Fruit fly (Drosophila melanogaster) whole organism, embryonic: Measurements from ENCODE around the gene Mst77F.
A peak's percentile ranks its signal among the peaks of the same experiment; 100 is the strongest.

Experiments
- Abd-B ChIP-seq: fragments of 200-800 bp; sonication (Bioruptor generic); optimal IDR thresholded peaks from 2 replicates; lab custom pipeline; 2018; ENCODE audit warnings: missing biosample characterization, mild to moderate bottlenecking, missing genetic modification characterization, moderate library complexity
- Blimp-1 ChIP-seq: fragments of 200-800 bp; sonication (Bioruptor generic); optimal IDR thresholded peaks from 3 replicates; lab custom pipeline; 2018; ENCODE audit warnings: missing biosample characterization, missing genetic modification characterization, mild to moderate bottlenecking, moderate library complexity, missing genetic modification reagents
- CG11093 ChIP-seq: fragments of 200-800 bp; sonication (Bioruptor generic); IDR thresholded peaks from 3 replicates; pipeline ENCODE4 v1.3.6; 2022; ENCODE audit warnings: missing biosample characterization, missing genetic modification characterization
- CG11456 ChIP-seq: fragments of 200-800 bp; sonication (Bioruptor generic); IDR thresholded peaks from 3 replicates; pipeline ENCODE4 v1.3.6; 2022; ENCODE audit warnings: missing biosample characterization, missing genetic modification characterization
- CG12942 ChIP-seq: fragments of 200-800 bp; sonication (Bioruptor generic); optimal IDR thresholded peaks from 3 replicates; lab custom pipeline; 2016; ENCODE audit warnings: missing biosample characterization, missing genetic modification characterization
- CG13894 ChIP-seq: fragments of 200-800 bp; sonication (Bioruptor generic); optimal IDR thresholded peaks from 3 replicates; lab custom pipeline; 2018; ENCODE audit warnings: missing biosample characterization, mild to moderate bottlenecking, missing genetic modification characterization, moderate library complexity
- CG14965 ChIP-seq: fragments of 200-800 bp; sonication (Bioruptor generic); optimal IDR thresholded peaks from 2 replicates; lab custom pipeline; 2016; ENCODE audit warnings: missing biosample characterization, missing genetic modification characterization, borderline replicate concordance
- CG15269 ChIP-seq: fragments of 200-800 bp; sonication (Bioruptor generic); optimal IDR thresholded peaks from 2 replicates; lab custom pipeline; 2018; ENCODE audit warnings: missing biosample characterization, mild to moderate bottlenecking, missing genetic modification characterization, moderate library complexity
- CG1529 ChIP-seq: fragments of 200-800 bp; sonication (Bioruptor generic); optimal IDR thresholded peaks from 3 replicates; lab custom pipeline; 2018; ENCODE audit warnings: missing biosample characterization, missing genetic modification characterization
- CG18262 ChIP-seq: fragments of 200-800 bp; optimal IDR thresholded peaks from 3 replicates; lab custom pipeline; 2019; ENCODE audit warnings: missing biosample characterization, mild to moderate bottlenecking, missing genetic modification characterization, moderate library complexity
- CG31441 ChIP-seq: fragments of 200-800 bp; sonication (Bioruptor generic); IDR thresholded peaks from 2 replicates; pipeline ENCODE4 v1.3.6; 2022; ENCODE audit warnings: missing biosample characterization, missing genetic modification characterization
- CG32772 ChIP-seq: fragments of 200-800 bp; sonication (Bioruptor generic); IDR thresholded peaks from 2 replicates; pipeline ENCODE4 v1.3.6; 2022; ENCODE audit warnings: missing biosample characterization, missing genetic modification characterization
- CG34224 ChIP-seq: fragments of 200-800 bp; sonication (Bioruptor generic); IDR thresholded peaks from 3 replicates; pipeline ENCODE4 v1.3.6; 2022; ENCODE audit warnings: missing biosample characterization, missing genetic modification characterization; ENCODE audit not compliant: partially characterized antibody
- CG5953 ChIP-seq: fragments of 200-800 bp; sonication (Bioruptor generic); IDR thresholded peaks from 2 replicates; pipeline ENCODE4 v1.3.6; 2022; ENCODE audit warnings: missing biosample characterization, missing genetic modification characterization
- CG8089 ChIP-seq: fragments of 200-800 bp; sonication (Bioruptor generic); optimal IDR thresholded peaks from 3 replicates; lab custom pipeline; 2016; ENCODE audit warnings: missing biosample characterization, missing genetic modification characterization
- CG8388 ChIP-seq: fragments of 200-800 bp; sonication (Bioruptor generic); optimal IDR thresholded peaks from 2 replicates; lab custom pipeline; 2019; ENCODE audit warnings: missing biosample characterization, mild to moderate bottlenecking, missing genetic modification characterization, moderate library complexity
- Chrac-16 ChIP-seq: fragments of 200-800 bp; sonication (Bioruptor generic); optimal IDR thresholded peaks from 3 replicates; lab custom pipeline; 2016; ENCODE audit warnings: missing biosample characterization, missing genetic modification characterization
- CrebB ChIP-seq: fragments of 200-800 bp; sonication (Bioruptor generic); optimal IDR thresholded peaks from 3 replicates; lab custom pipeline; 2018; ENCODE audit warnings: missing biosample characterization, mild to moderate bottlenecking, missing genetic modification characterization
- Dbx ChIP-seq: fragments of 200-800 bp; sonication (Bioruptor generic); IDR thresholded peaks from 3 replicates; pipeline ENCODE4 v1.3.6; 2022; ENCODE audit warnings: missing biosample characterization, missing genetic modification characterization
- Dip2 ChIP-seq: fragments of 200-800 bp; sonication (Bioruptor generic); IDR thresholded peaks from 2 replicates; pipeline ENCODE4 v1.3.6; 2022; ENCODE audit warnings: missing biosample characterization, missing genetic modification characterization
- Dll ChIP-seq: fragments of 200-800 bp; sonication (Bioruptor generic); IDR thresholded peaks from 4 replicates; pipeline ENCODE4 v1.3.6; 2022; ENCODE audit warnings: missing biosample characterization, missing genetic modification characterization; ENCODE audit not compliant: partially characterized antibody
- Dp ChIP-seq: fragments of 200-800 bp; sonication (Bioruptor generic); optimal IDR thresholded peaks from 2 replicates; lab custom pipeline; 2018; ENCODE audit warnings: missing biosample characterization, mild to moderate bottlenecking, missing genetic modification characterization, moderate library complexity
- Ets97D ChIP-seq: fragments of 200-800 bp; sonication (Bioruptor generic); optimal IDR thresholded peaks from 3 replicates; lab custom pipeline; 2016; ENCODE audit warnings: missing biosample characterization, missing genetic modification characterization
- Fer2 ChIP-seq: fragments of 200-800 bp; sonication (Bioruptor generic); optimal IDR thresholded peaks from 2 replicates; lab custom pipeline; 2018; ENCODE audit warnings: missing biosample characterization, mild to moderate bottlenecking, missing genetic modification characterization, moderate library complexity
- HHEX ChIP-seq: fragments of 200-800 bp; sonication (Bioruptor generic); optimal IDR thresholded peaks from 3 replicates; lab custom pipeline; 2017; ENCODE audit warnings: missing biosample characterization, mild to moderate bottlenecking, missing genetic modification characterization, missing genetic modification reagents
- HmgD ChIP-seq: fragments of 200-800 bp; sonication (Bioruptor generic); optimal IDR thresholded peaks from 3 replicates; lab custom pipeline; 2016; ENCODE audit warnings: missing biosample characterization, missing genetic modification characterization
- Hmx ChIP-seq: fragments of 200-800 bp; sonication (Bioruptor generic); optimal IDR thresholded peaks from 2 replicates; lab custom pipeline; 2016; ENCODE audit warnings: missing biosample characterization, missing genetic modification characterization
- Stat92E ChIP-seq, 3 experiments: fragments of >200 bp in 2 of 3; fragments of 200-800 bp in 1 of 3; sonication (Bioruptor generic) in 1 of 3; optimal IDR thresholded peaks; 2 replicates each; lab custom pipeline; 2017 to 2019; ENCODE audit warnings: missing biosample characterization in 3 of 3, missing genetic modification characterization in 3 of 3, mild to moderate bottlenecking in 1 of 3, moderate library complexity in 1 of 3
- Xrp1 ChIP-seq: fragments of 200-800 bp; sonication (Bioruptor generic); IDR thresholded peaks from 2 replicates; pipeline ENCODE4 v1.3.6; 2022; ENCODE audit warnings: missing biosample characterization, missing genetic modification characterization
- ab ChIP-seq: fragments of 200-800 bp; sonication (Bioruptor generic); optimal IDR thresholded peaks from 2 replicates; lab custom pipeline; 2016; ENCODE audit warnings: missing biosample characterization, missing genetic modification characterization
- abd-A ChIP-seq: fragments of 200-800 bp; sonication (Bioruptor generic); optimal IDR thresholded peaks from 3 replicates; lab custom pipeline; 2019; ENCODE audit warnings: missing biosample characterization, mild to moderate bottlenecking, missing genetic modification characterization, moderate library complexity
- ap ChIP-seq: fragments of 200-800 bp; sonication (Bioruptor generic); IDR thresholded peaks from 2 replicates; pipeline ENCODE4 v1.3.6; 2022; ENCODE audit warnings: missing biosample characterization, missing genetic modification characterization
- ash1 ChIP-seq: fragments of 200-800 bp; sonication (Bioruptor generic); optimal IDR thresholded peaks from 2 replicates; lab custom pipeline; 2018; ENCODE audit warnings: missing biosample characterization, mild to moderate bottlenecking, missing genetic modification characterization
- dysf ChIP-seq: fragments of 200-800 bp; sonication (Bioruptor generic); IDR thresholded peaks from 3 replicates; pipeline ENCODE4 v1.3.6; 2022; ENCODE audit warnings: missing biosample characterization, missing genetic modification characterization
- esg ChIP-seq: fragments of 200-800 bp; sonication (Bioruptor generic); conservative IDR thresholded peaks from 2 replicates; pipeline ENCODE4 v1.3.6; 2022; ENCODE audit warnings: missing biosample characterization, missing genetic modification characterization
- exex ChIP-seq: fragments of 200-800 bp; sonication (Bioruptor generic); optimal IDR thresholded peaks from 4 replicates; lab custom pipeline; 2018; ENCODE audit warnings: missing biosample characterization, mild to moderate bottlenecking, missing genetic modification characterization, moderate library complexity
- fu2 ChIP-seq: fragments of 200-800 bp; sonication (Bioruptor generic); optimal IDR thresholded peaks from 2 replicates; lab custom pipeline; 2016; ENCODE audit warnings: missing biosample characterization, missing genetic modification characterization
- inv ChIP-seq: fragments of 200-800 bp; sonication (Bioruptor generic); IDR thresholded peaks from 2 replicates; pipeline ENCODE4 v1.3.6; 2022; ENCODE audit warnings: missing biosample characterization, missing genetic modification characterization; ENCODE audit not compliant: partially characterized antibody
- jing ChIP-seq: fragments of 200-800 bp; sonication (Bioruptor generic); optimal IDR thresholded peaks from 2 replicates; lab custom pipeline; 2018; ENCODE audit warnings: missing biosample characterization, mild to moderate bottlenecking, missing genetic modification characterization
- kah ChIP-seq: fragments of 200-800 bp; sonication (Bioruptor generic); optimal IDR thresholded peaks from 2 replicates; lab custom pipeline; 2018; ENCODE audit warnings: missing biosample characterization, mild to moderate bottlenecking, missing genetic modification characterization
- nerfin-2 ChIP-seq: fragments of 200-800 bp; sonication (Bioruptor generic); IDR thresholded peaks from 2 replicates; pipeline ENCODE4 v1.3.6; 2022; ENCODE audit warnings: missing biosample characterization, missing genetic modification characterization; ENCODE audit not compliant: partially characterized antibody
- nom ChIP-seq: fragments of 200-800 bp; sonication (Bioruptor generic); optimal IDR thresholded peaks from 2 replicates; lab custom pipeline; 2017; ENCODE audit warnings: missing biosample characterization, missing genetic modification characterization, mild to moderate bottlenecking, moderate library complexity, missing genetic modification reagents
- pan ChIP-seq, 4 experiments: fragments of >200 bp in 3 of 4; fragments of 200-800 bp in 1 of 4; sonication (Bioruptor generic) in 1 of 4; optimal IDR thresholded peaks in 3 of 4; IDR thresholded peaks in 1 of 4; 2 replicates each; pipeline versions ENCODE4 v1.3.6 to Lab custom; 2017 to 2022; ENCODE audit warnings: missing biosample characterization in 2 of 4, missing genetic modification characterization in 2 of 4, mixed read lengths in 1 of 4
- row ChIP-seq: fragments of 200-800 bp; sonication (Bioruptor generic); IDR thresholded peaks from 3 replicates; pipeline ENCODE4 v1.3.6; 2022; ENCODE audit warnings: missing biosample characterization, missing genetic modification characterization
- salm ChIP-seq: fragments of 200-800 bp; sonication (Bioruptor generic); optimal IDR thresholded peaks from 2 replicates; lab custom pipeline; 2018; ENCODE audit warnings: missing biosample characterization, mild to moderate bottlenecking, missing genetic modification characterization
- sens ChIP-seq: fragments of 200-800 bp; sonication (Bioruptor generic); peaks from one replicate; lab custom pipeline; 2016; ENCODE audit warnings: missing biosample characterization, missing genetic modification characterization
- twi ChIP-seq: fragments of 200-800 bp; optimal IDR thresholded peaks from 2 replicates; lab custom pipeline; 2019; ENCODE audit warnings: missing biosample characterization, mild to moderate bottlenecking, missing genetic modification characterization, moderate library complexity
- unpg ChIP-seq: fragments of 200-800 bp; sonication (Bioruptor generic); optimal IDR thresholded peaks from 3 replicates; lab custom pipeline; 2018; ENCODE audit warnings: missing biosample characterization, mild to moderate bottlenecking, missing genetic modification characterization, moderate library complexity
- yki ChIP-seq: fragments of >200 bp; optimal IDR thresholded peaks from 3 replicates; lab custom pipeline; 2018

Gene Mst77F

dm6 chr3L:20841465-20842109 lies 23.8 kb upstream of the Mst77F start, which contains the start of the genes CSN3 and CG11456 (continued):
- TF ChIP-seq abd-A (no peak), pan (optimal IDR thresholded peaks at IDR 0.05; lab: Kevin White, UChicago) (no peak), pan (GFP tag; optimal IDR thresholded peaks at IDR 0.05 in 1 of 2, IDR thresholded peaks at IDR 0.05 in 1 of 2) (peak in 1 of 2 experiments; percentile 59), Xrp1 (GFP tag; lab: Robert Waterston, UW) (peak; percentile 52), Dll (peak; percentile 68; the same call in 3 of the 4 replicates), CG18262 (tag; lab: Kevin White, UChicago) (no peak), Fer2 (tag; lab: Kevin White, UChicago) (no peak), CG12942 (GFP tag; lab: Kevin White, UChicago) (peak; percentile 15), esg (no peak), CG5953 (GFP tag; lab: Robert Waterston, UW) (no peak), Dip2 (GFP tag; lab: Robert Waterston, UW) (peak; percentile 80), Hmx (no peak), HHEX (no peak), CG34224 (GFP tag; lab: Robert Waterston, UW) (peak; percentile 58), Ets97D (GFP tag; lab: Kevin White, UChicago) (peak; percentile 72), dysf (GFP tag; lab: Robert Waterston, UW) (no peak; the same call in 2 of the 3 replicates), HmgD (GFP tag; lab: Kevin White, UChicago) (peak; percentile 17), CG11456 (peak; percentile 86), kah (no peak), CG31441 (GFP tag; lab: Robert Waterston, UW) (no peak), Blimp-1 (no peak), row (GFP tag; lab: Robert Waterston, UW) (peak; percentile 49), ab (GFP tag; lab: Kevin White, UChicago) (no peak), CG8388 (no peak), Stat92E (GFP tag; optimal IDR thresholded peaks at IDR 0.05; lab: Kevin White, UChicago) (peak in 1 of 3 experiments; percentile 9), twi (tag; lab: Kevin White, UChicago) (no peak), unpg (GFP tag; lab: Kevin White, UChicago) (no peak), CG8089 (GFP tag; lab: Kevin White, UChicago) (no peak), CG13894 (tag; lab: Kevin White, UChicago) (peak; percentile 70), sens (GFP tag; lab: Kevin White, UChicago) (peak; percentile 47), nerfin-2 (GFP tag; lab: Robert Waterston, UW) (peak; percentile 31; the same call in 1 of the 2 replicates), Dbx (peak; percentile 67; the same call in 2 of the 3 replicates), CG32772 (0 out of 2 replicates have a peak, but pooled peaks have one; percentile 13), ash1 (no peak), CG14965 (no peak), inv (peak; percentile 56), salm (tag; lab: Kevin White, UChicago) (no peak), yki (lab: Kevin White, UChicago) (no peak), ap (no peak), CG15269 (tag; lab: Kevin White, UChicago) (no peak), nom (GFP tag; lab: Kevin White, UChicago) (no peak), CrebB (tag; lab: Kevin White, UChicago) (no peak), Dp (GFP tag; lab: Kevin White, UChicago) (peak; percentile 70), exex (no peak), jing (GFP tag; lab: Kevin White, UChicago) (no peak), CG1529 (GFP tag; lab: Kevin White, UChicago) (no peak), Chrac-16 (GFP tag; lab: Kevin White, UChicago) (peak; percentile 43), CG11093 (GFP tag; lab: Robert Waterston, UW) (no peak), Abd-B (no peak), fu2 (GFP tag; lab: Kevin White, UChicago) (peak; percentile 59)
